Worm (Caenorhabditis elegans) whole organism, L2 larva: ENCODE measurements around the gene ins-39.

Experiments
- ZK546.5 ChIP-seq: sonication (generic microtip); optimal IDR thresholded peaks from 2 replicates; lab custom pipeline; 2017; ENCODE audit warnings: missing biosample characterization, missing genetic modification characterization
- blmp-1 ChIP-seq: sonication (generic microtip); optimal IDR thresholded peaks from 2 replicates; lab custom pipeline; 2017; ENCODE audit warnings: missing genetic modification characterization, mild to moderate bottlenecking, missing compliant biosample characterization, antibody characterized with exemption, moderate library complexity; ENCODE audit not compliant: insufficient read depth
- egl-27 ChIP-seq: sonication (generic microtip); optimal IDR thresholded peaks from 3 replicates; lab custom pipeline; 2017; ENCODE audit warnings: missing biosample characterization, missing genetic modification reagents, missing genetic modification characterization
- elt-1 ChIP-seq: fragments of 150-350 bp; optimal IDR thresholded peaks from 2 replicates; lab custom pipeline; 2014; ENCODE audit warnings: missing biosample characterization, missing genetic modification characterization
- fos-1 ChIP-seq: fragments of 150-350 bp; optimal IDR thresholded peaks from 2 replicates; lab custom pipeline; 2014; ENCODE audit warnings: missing biosample characterization, missing genetic modification characterization
- lin-13 ChIP-seq: fragments of 150-350 bp; optimal IDR thresholded peaks from 2 replicates; lab custom pipeline; 2014; ENCODE audit warnings: missing biosample characterization, missing genetic modification reagents, missing genetic modification characterization
- mdl-1 ChIP-seq, 2 experiments: fragments of 150-350 bp in 1 of 2; sonication (generic microtip) in 1 of 2; optimal IDR thresholded peaks; 2 replicates each; lab custom pipeline; 2017; ENCODE audit warnings: missing biosample characterization in 2 of 2, missing genetic modification characterization in 2 of 2
- nhr-10 ChIP-seq: sonication (generic microtip); optimal IDR thresholded peaks from 2 replicates; lab custom pipeline; 2017; ENCODE audit warnings: missing biosample characterization, missing genetic modification characterization
- nhr-11 ChIP-seq: fragments of 150-350 bp; optimal IDR thresholded peaks from 2 replicates; lab custom pipeline; 2014; ENCODE audit warnings: missing biosample characterization, missing genetic modification characterization
- sma-9 ChIP-seq, 2 experiments: fragments of 150-350 bp in 1 of 2; sonication (generic microtip) in 1 of 2; optimal IDR thresholded peaks; 2 replicates each; lab custom pipeline; 2014 to 2016; ENCODE audit warnings: missing genetic modification characterization in 2 of 2, mild to moderate bottlenecking in 1 of 2, missing biosample characterization in 1 of 2, missing compliant biosample characterization in 1 of 2, missing genetic modification reagents in 1 of 2, moderate library complexity in 1 of 2
- unc-62 ChIP-seq: fragments of 150-350 bp; optimal IDR thresholded peaks from 2 replicates; lab custom pipeline; 2014; ENCODE audit warnings: missing biosample characterization, missing genetic modification reagents, missing genetic modification characterization
- zag-1 ChIP-seq: fragments of 150-350 bp; optimal IDR thresholded peaks from 2 replicates; lab custom pipeline; 2014; ENCODE audit warnings: missing biosample characterization, missing genetic modification characterization
- ztf-11 ChIP-seq: sonication (generic microtip); optimal IDR thresholded peaks from 2 replicates; lab custom pipeline; 2017; ENCODE audit warnings: missing biosample characterization, missing genetic modification characterization

- TF ChIP-seq unc-62 (GFP tag; lab: Kevin White, UChicago) (no peak), mdl-1 (tag; optimal IDR thresholded peaks at IDR 0.05; lab: Kevin White, UChicago) (no peak), fos-1 (tag; lab: Kevin White, UChicago) (no peak), ZK546.5 (tag; lab: Kevin White, UChicago) (no peak), ztf-11 (tag; lab: Kevin White, UChicago) (no peak), sma-9 (GFP tag; optimal IDR thresholded peaks at IDR 0.05; lab: Kevin White, UChicago) (no peak), sma-9 (tag; optimal IDR thresholded peaks at IDR 0.05; lab: Kevin White, UChicago) (no peak), egl-27 (tag; lab: Kevin White, UChicago) (no peak), lin-13 (GFP tag; lab: Kevin White, UChicago) (no peak), blmp-1 (tag; lab: Kevin White, UChicago) (no peak), zag-1 (no peak), nhr-10 (tag; lab: Kevin White, UChicago) (no peak), nhr-11 (no peak), elt-1 (no peak)
These were observed 44.4 kb downstream of the ins-39 start, which contains the start of gene inso-1 for ce11 chrX:1299849-1300248.
